Fruit fly (Drosophila melanogaster): Measurements from ENCODE around the gene Tif-IA.

- no peak for TF ChIP-seq dac (GFP tag; optimal IDR thresholded peaks at IDR 0.05)
- TF ChIP-seq CG11902 (GFP tag; optimal IDR thresholded peaks at IDR 0.05): no peak
- peak; percentile 17 for TF ChIP-seq CG31627 (GFP tag; optimal IDR thresholded peaks at IDR 0.05)
- TF ChIP-seq dsx (GFP tag; optimal IDR thresholded peaks at IDR 0.05; ENCODE audit: poor library complexity, severe bottlenecking): no peak
- no peak for TF ChIP-seq CG10631 (GFP tag; optimal IDR thresholded peaks at IDR 0.05)
- no peak for TF ChIP-seq Ets96B (tag; optimal IDR thresholded peaks at IDR 0.05)
- no peak for TF ChIP-seq ss (GFP tag; optimal IDR thresholded peaks at IDR 0.05)
- TF ChIP-seq Hr4 (GFP tag; optimal IDR thresholded peaks at IDR 0.05): no peak
- TF ChIP-seq CG6792 (GFP tag; optimal IDR thresholded peaks at IDR 0.05): no peak
Observed at dm6 chr2L:22239611-22240219, 10.0 kb upstream of the Tif-IA start, which contains the start of gene Nubpl.

All from whole organism, prepupa.